Worm (Caenorhabditis elegans) whole organism, mixed stage, embryonic: ENCODE measurements around the gene srh-182.
"Not testable (repeated sequence)": the region's sequence is repeated elsewhere in the genome, so short reads cannot be mapped to it uniquely, and the experiment has no call there.

ENCODE experiments used
- M03D4.4 ChIP-seq: sonication (generic microtip); optimal IDR thresholded peaks from 2 replicates; lab custom pipeline; 2017; ENCODE audit warnings: mild to moderate bottlenecking, missing genetic modification characterization, missing compliant biosample characterization
- bed-3 ChIP-seq: fragments of 200-800 bp; sonication (Bioruptor generic); optimal IDR thresholded peaks from 3 replicates; lab custom pipeline; 2018; ENCODE audit warnings: mild to moderate bottlenecking, missing genetic modification characterization, moderate library complexity, missing compliant biosample characterization
- blmp-1 ChIP-seq: fragments of 150-350 bp; optimal IDR thresholded peaks from 2 replicates; lab custom pipeline; 2014; ENCODE audit warnings: missing biosample characterization, missing genetic modification characterization
- ceh-39 ChIP-seq: fragments of 150-350 bp; optimal IDR thresholded peaks from 2 replicates; lab custom pipeline; 2014; ENCODE audit warnings: missing biosample characterization, missing genetic modification characterization
- ceh-43 ChIP-seq: fragments of 200-800 bp; sonication (Bioruptor generic); optimal IDR thresholded peaks from 2 replicates; lab custom pipeline; 2018; ENCODE audit warnings: mild to moderate bottlenecking, missing genetic modification characterization, moderate library complexity, missing compliant biosample characterization
- ceh-83 ChIP-seq: fragments of 200-800 bp; sonication (Bioruptor generic); optimal IDR thresholded peaks from 2 replicates; lab custom pipeline; 2018; ENCODE audit warnings: mild to moderate bottlenecking, missing genetic modification characterization, missing compliant biosample characterization
- ces-1 ChIP-seq: fragments of 150-350 bp; optimal IDR thresholded peaks from 2 replicates; lab custom pipeline; 2014; ENCODE audit warnings: missing biosample characterization, missing genetic modification reagents, missing genetic modification characterization
- cnd-1 ChIP-seq: fragments of 200-800 bp; sonication (Bioruptor generic); optimal IDR thresholded peaks from 2 replicates; lab custom pipeline; 2018; ENCODE audit warnings: mild to moderate bottlenecking, missing genetic modification characterization, missing compliant biosample characterization
- drap-1 ChIP-seq: fragments of 200-800 bp; sonication (Bioruptor generic); optimal IDR thresholded peaks from 3 replicates; lab custom pipeline; 2018; ENCODE audit warnings: mild to moderate bottlenecking, missing genetic modification characterization, missing compliant biosample characterization
- elt-1 ChIP-seq: sonication (generic microtip); optimal IDR thresholded peaks from 2 replicates; lab custom pipeline; 2017; ENCODE audit warnings: missing genetic modification characterization, mild to moderate bottlenecking, missing compliant biosample characterization, antibody characterized with exemption, moderate library complexity, borderline replicate concordance; ENCODE audit not compliant: insufficient read depth
- flh-1 ChIP-seq: fragments of 200-800 bp; sonication (Bioruptor generic); optimal IDR thresholded peaks from 2 replicates; lab custom pipeline; 2018; ENCODE audit warnings: mild to moderate bottlenecking, missing genetic modification characterization, moderate library complexity, missing compliant biosample characterization
- ham-2 ChIP-seq: fragments of 200-800 bp; sonication (Bioruptor generic); optimal IDR thresholded peaks from 2 replicates; lab custom pipeline; 2018; ENCODE audit warnings: mild to moderate bottlenecking, missing genetic modification characterization, missing compliant biosample characterization
- hlh-1 ChIP-seq: fragments of 150-350 bp; optimal IDR thresholded peaks from 2 replicates; lab custom pipeline; 2014; ENCODE audit warnings: missing biosample characterization, missing genetic modification reagents, missing genetic modification characterization
- lin-13 ChIP-seq: fragments of 150-350 bp; optimal IDR thresholded peaks from 2 replicates; lab custom pipeline; 2014; ENCODE audit warnings: missing biosample characterization, missing genetic modification characterization
- lsy-2 ChIP-seq: fragments of 150-350 bp; optimal IDR thresholded peaks from 2 replicates; lab custom pipeline; 2014; ENCODE audit warnings: missing biosample characterization, missing genetic modification characterization
- mab-5 ChIP-seq: fragments of 150-350 bp; optimal IDR thresholded peaks from 2 replicates; lab custom pipeline; 2014; ENCODE audit warnings: missing biosample characterization, missing genetic modification characterization
- mep-1 ChIP-seq: fragments of 150-350 bp; optimal IDR thresholded peaks from 2 replicates; lab custom pipeline; 2017; ENCODE audit warnings: missing biosample characterization, missing genetic modification reagents, missing genetic modification characterization, inconsistent platforms
- nhr-12 ChIP-seq: fragments of 150-350 bp; optimal IDR thresholded peaks from 2 replicates; lab custom pipeline; 2014; ENCODE audit warnings: missing biosample characterization, missing genetic modification characterization
- nhr-2 ChIP-seq: fragments of 150-350 bp; optimal IDR thresholded peaks from 2 replicates; lab custom pipeline; 2014; ENCODE audit warnings: missing biosample characterization, missing genetic modification characterization
- nhr-237 ChIP-seq: fragments of 150-350 bp; optimal IDR thresholded peaks from 2 replicates; lab custom pipeline; 2014; ENCODE audit warnings: missing biosample characterization, missing genetic modification characterization
- nhr-76 ChIP-seq: sonication (generic microtip); optimal IDR thresholded peaks from 2 replicates; lab custom pipeline; 2017; ENCODE audit warnings: missing biosample characterization, missing genetic modification characterization
- pha-4 ChIP-seq: fragments of 150-350 bp; optimal IDR thresholded peaks from 2 replicates; lab custom pipeline; 2018; ENCODE audit warnings: missing biosample characterization, missing genetic modification reagents, missing genetic modification characterization
- sem-2 ChIP-seq: fragments of 200-800 bp; sonication (Bioruptor generic); optimal IDR thresholded peaks from 2 replicates; lab custom pipeline; 2018; ENCODE audit warnings: mild to moderate bottlenecking, missing genetic modification characterization, missing compliant biosample characterization
- snpc-4 ChIP-seq: fragments of 150-350 bp; optimal IDR thresholded peaks from 2 replicates; lab custom pipeline; 2014; ENCODE audit warnings: missing biosample characterization, missing genetic modification characterization
- sptf-1 ChIP-seq: sonication (generic microtip); optimal IDR thresholded peaks from 2 replicates; lab custom pipeline; 2017; ENCODE audit warnings: mild to moderate bottlenecking, missing genetic modification characterization, moderate library complexity, missing compliant biosample characterization
- tbx-8 ChIP-seq: fragments of 200-800 bp; sonication (Bioruptor generic); optimal IDR thresholded peaks from 2 replicates; lab custom pipeline; 2018; ENCODE audit warnings: mild to moderate bottlenecking, missing genetic modification characterization, moderate library complexity, missing compliant biosample characterization
- unc-120 ChIP-seq: sonication (generic microtip); optimal IDR thresholded peaks from 2 replicates; lab custom pipeline; 2017; ENCODE audit warnings: missing genetic modification characterization, missing compliant biosample characterization; ENCODE audit not compliant: poor library complexity, severe bottlenecking
- unc-39 ChIP-seq: fragments of 150-350 bp; optimal IDR thresholded peaks from 2 replicates; lab custom pipeline; 2014; ENCODE audit warnings: missing biosample characterization, missing genetic modification characterization
- unc-62 ChIP-seq: fragments of 150-350 bp; optimal IDR thresholded peaks from 2 replicates; lab custom pipeline; 2014; ENCODE audit warnings: missing biosample characterization, missing genetic modification reagents, missing genetic modification characterization
- zip-8 ChIP-seq: fragments of 150-350 bp; optimal IDR thresholded peaks from 2 replicates; lab custom pipeline; 2014; ENCODE audit warnings: missing biosample characterization, missing genetic modification characterization
- ztf-11 ChIP-seq: fragments of 150-350 bp; optimal IDR thresholded peaks from 2 replicates; lab custom pipeline; 2014; ENCODE audit warnings: missing biosample characterization, missing genetic modification characterization

srh-182 gene

DNA sequence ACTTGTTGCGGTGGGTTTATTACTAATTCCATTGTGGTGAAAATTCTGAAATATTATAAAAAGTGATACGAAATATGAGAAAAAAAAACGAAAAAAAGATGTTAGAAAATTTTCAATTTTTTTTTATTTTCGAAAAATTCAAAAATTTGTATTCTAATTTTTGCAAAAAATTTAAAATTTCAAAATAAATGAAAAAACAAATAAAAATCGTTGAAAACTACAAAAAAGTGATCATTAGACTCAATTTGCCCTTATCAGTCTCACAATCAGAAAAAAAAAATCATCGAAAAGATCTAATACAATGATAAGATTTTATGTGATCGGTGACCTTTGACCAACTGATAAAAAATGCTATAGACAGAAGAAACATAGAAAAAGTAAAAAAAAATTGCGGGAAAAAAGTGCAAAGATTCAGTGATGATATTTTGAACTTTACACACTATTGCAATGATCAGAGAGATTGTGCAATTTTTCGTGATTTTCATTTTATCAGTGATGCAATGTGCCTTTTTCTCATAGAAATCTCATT, 12.1 kb downstream of the srh-182 start, which contains the start of gene ZK228.3:
Gene ZK228.3, minus strand, starts transcription at position 51 of the 529 bp plus-strand sequence.
- TF ChIP-seq lsy-2, result no peak
- no peak for TF ChIP-seq ceh-43 (GFP tag; lab: Kevin White, UChicago)
- peak; percentile 21 for TF ChIP-seq elt-1
- TF ChIP-seq nhr-237, result no peak
- TF ChIP-seq, all 35 proteins: peak for 1

DNA sequence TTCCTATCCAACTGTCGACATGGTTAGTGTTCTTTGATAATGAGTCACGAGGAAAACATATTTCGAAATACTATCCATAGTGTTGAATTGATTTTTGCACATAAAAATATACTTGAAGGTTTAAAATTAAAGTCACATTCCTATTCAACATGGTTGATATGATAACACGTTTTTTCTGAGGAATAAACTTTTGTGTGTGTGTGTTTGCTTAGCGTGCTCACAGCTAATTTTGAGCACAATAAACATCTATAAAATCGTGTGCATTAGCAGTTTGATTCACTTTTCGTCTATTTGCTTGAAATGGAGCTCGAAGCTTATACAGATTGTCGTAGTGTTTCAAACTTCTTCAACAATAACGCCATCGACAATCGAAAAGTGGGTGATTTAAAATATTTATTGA, 16.7 kb downstream of the srh-182 start, which contains the start of gene ZK228.10:
Gene ZK228.10, plus strand, starts transcription at position 301 of the 400 bp plus-strand sequence.
- TF ChIP-seq ces-1 (GFP tag; lab: Kevin White, UChicago) (no peak), M03D4.4 (tag; lab: Kevin White, UChicago) (no peak), nhr-2 (no peak), mab-5 (tag; lab: Kevin White, UChicago) (no peak), nhr-12 (tag; lab: Kevin White, UChicago) (no peak), bed-3 (GFP tag; lab: Kevin White, UChicago) (no peak), sptf-1 (tag; lab: Kevin White, UChicago) (no peak)

DNA sequence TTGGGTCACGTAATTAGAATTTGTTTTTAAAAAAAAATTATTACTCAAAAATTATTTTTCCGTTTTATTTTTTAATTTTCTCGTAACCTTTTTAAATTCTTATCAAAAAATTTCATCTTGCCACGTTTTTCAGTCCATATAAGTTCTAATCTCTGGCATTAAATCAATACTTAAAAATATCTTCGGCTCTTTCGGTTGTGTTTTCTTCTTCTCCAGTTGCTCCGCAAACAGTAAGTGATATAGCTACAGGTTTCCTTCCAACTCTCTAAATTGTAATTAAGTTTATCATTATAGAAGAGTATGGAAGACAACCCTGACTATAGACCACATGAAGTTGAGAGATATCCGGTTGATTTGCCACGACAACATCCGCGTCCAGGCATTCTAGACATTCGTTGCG, 29.2 kb downstream of the srh-182 start, which contains the start of gene ZK228.1:
Gene ZK228.1, plus strand, starts transcription at position 301 of the 400 bp plus-strand sequence.
- TF ChIP-seq drap-1 (GFP tag; lab: Kevin White, UChicago), result no peak
- no peak for TF ChIP-seq ztf-11 (tag; lab: Kevin White, UChicago)
- no peak for TF ChIP-seq tbx-8 (GFP tag; lab: Kevin White, UChicago)
- TF ChIP-seq pha-4, result no peak
- TF ChIP-seq ces-1 (GFP tag; lab: Kevin White, UChicago), result no peak
- TF ChIP-seq ham-2 (GFP tag; lab: Kevin White, UChicago), result no peak
- TF ChIP-seq nhr-76 (tag; lab: Kevin White, UChicago), result no peak

DNA sequence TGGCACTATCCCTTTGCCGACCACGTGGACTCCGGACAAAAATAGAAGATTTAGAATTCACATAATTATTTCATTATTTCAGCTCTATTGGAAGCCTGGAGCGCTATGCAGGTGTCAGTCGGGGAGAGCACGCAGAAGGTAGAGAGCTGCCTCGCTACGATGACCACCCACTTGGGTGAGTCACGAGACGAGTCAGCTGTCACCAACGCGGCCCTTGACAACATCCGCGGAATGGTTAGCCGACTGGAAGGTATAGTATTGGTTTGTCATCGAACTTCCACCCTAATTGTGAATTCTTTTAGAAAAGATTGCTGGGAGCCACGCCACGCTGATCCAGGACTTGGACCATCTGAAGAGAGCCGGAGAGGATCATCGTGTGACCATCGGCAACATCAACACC, 33.8 kb downstream of the srh-182 start, which contains the start of gene ZK262.9:
Gene ZK262.9, plus strand, starts transcription at position 301 of the 400 bp plus-strand sequence.
- TF ChIP-seq sem-2 (GFP tag; lab: Kevin White, UChicago); ces-1 (GFP tag; lab: Kevin White, UChicago); unc-120 (tag; lab: Kevin White, UChicago): not testable (repeated sequence)

DNA sequence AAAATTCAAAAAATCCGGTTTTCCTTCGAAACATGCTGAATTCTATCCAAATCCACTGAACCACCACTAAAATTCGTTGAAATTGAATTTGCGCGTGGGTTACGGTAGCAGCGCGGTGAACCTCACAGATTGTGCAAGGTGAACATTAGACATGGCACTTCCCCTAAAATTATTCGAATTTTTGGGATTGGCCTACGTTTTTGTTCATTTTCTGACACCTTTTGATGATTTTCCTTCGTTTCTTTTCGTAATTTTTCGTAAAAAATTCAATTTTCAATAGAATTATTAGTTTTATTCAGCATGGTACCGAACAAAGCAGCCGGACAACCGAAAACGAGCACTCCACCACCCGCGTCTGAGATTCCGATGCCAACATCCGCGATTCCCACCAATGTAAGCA, 35.2 kb downstream of the srh-182 start, which contains the start of gene ZK262.8:
Gene ZK262.8, plus strand, starts transcription at position 301 of the 400 bp plus-strand sequence.
- TF ChIP-seq tbx-8 (GFP tag; lab: Kevin White, UChicago), result no peak
- TF ChIP-seq blmp-1 (tag; lab: Kevin White, UChicago), result no peak
- TF ChIP-seq snpc-4, result no peak
- TF ChIP-seq unc-120 (tag; lab: Kevin White, UChicago), result no peak
- TF ChIP-seq zip-8 (tag; lab: Kevin White, UChicago), result no peak
- no peak for TF ChIP-seq nhr-12 (tag; lab: Kevin White, UChicago)
- no peak for TF ChIP-seq cnd-1
- no peak for TF ChIP-seq unc-62 (GFP tag; lab: Kevin White, UChicago)
- TF ChIP-seq mep-1, result no peak
- TF ChIP-seq unc-39 (tag; lab: Kevin White, UChicago), result no peak
- no peak for TF ChIP-seq flh-1 (GFP tag; lab: Kevin White, UChicago)
- no peak for TF ChIP-seq lin-13 (tag; lab: Kevin White, UChicago)
- no peak for TF ChIP-seq ceh-39 (tag; lab: Kevin White, UChicago)
- TF ChIP-seq hlh-1 (tag; lab: Kevin White, UChicago), result no peak
- TF ChIP-seq ceh-83 (GFP tag; lab: Kevin White, UChicago), result no peak
- no peak for TF ChIP-seq nhr-76 (tag; lab: Kevin White, UChicago)
- TF ChIP-seq bed-3 (GFP tag; lab: Kevin White, UChicago), result no peak
- TF ChIP-seq, all 35 proteins: peak for 0
